Fruit fly (Drosophila melanogaster) whole organism, embryonic: ENCODE results near the gene CAH4.

Experiments
- CG11560 ChIP-seq: fragments of 200-800 bp; sonication (Bioruptor generic); IDR thresholded peaks from 3 replicates; pipeline ENCODE4 v1.3.6; 2022; ENCODE audit warnings: missing biosample characterization, missing genetic modification characterization
- CG6654 ChIP-seq: fragments of 200-800 bp; sonication (Bioruptor generic); optimal IDR thresholded peaks from 2 replicates; lab custom pipeline; 2017; ENCODE audit warnings: missing biosample characterization, mild to moderate bottlenecking, missing genetic modification characterization
- CG9215 ChIP-seq: fragments of 200-800 bp; sonication (Bioruptor generic); IDR thresholded peaks from 2 replicates; pipeline ENCODE4 v1.3.6; 2022; ENCODE audit warnings: missing biosample characterization, missing genetic modification characterization
- CG9437 ChIP-seq: fragments of 200-800 bp; sonication (Bioruptor generic); optimal IDR thresholded peaks from 2 replicates; lab custom pipeline; 2018; ENCODE audit warnings: missing biosample characterization, mild to moderate bottlenecking, missing genetic modification characterization
- D19B ChIP-seq: fragments of 200-800 bp; sonication (Bioruptor generic); optimal IDR thresholded peaks from 2 replicates; lab custom pipeline; 2017; ENCODE audit warnings: missing biosample characterization, mild to moderate bottlenecking, missing genetic modification characterization
- Dp ChIP-seq: fragments of 200-800 bp; sonication (Bioruptor generic); optimal IDR thresholded peaks from 2 replicates; lab custom pipeline; 2018; ENCODE audit warnings: missing biosample characterization, mild to moderate bottlenecking, missing genetic modification characterization, moderate library complexity
- Hr39 ChIP-seq: fragments of >200 bp; optimal IDR thresholded peaks from 2 replicates; lab custom pipeline; 2017
- MTF-1 ChIP-seq: fragments of 200-800 bp; sonication (Bioruptor generic); optimal IDR thresholded peaks from 2 replicates; lab custom pipeline; 2018; ENCODE audit warnings: missing biosample characterization, mild to moderate bottlenecking, missing genetic modification characterization, borderline replicate concordance
- Pdp1 ChIP-seq, 2 experiments: fragments of 200-800 bp; sonication (Bioruptor generic); optimal IDR thresholded peaks; 3 replicates each; lab custom pipeline; 2016; ENCODE audit warnings: missing biosample characterization in 2 of 2, missing genetic modification characterization in 2 of 2, mild to moderate bottlenecking in 1 of 2, moderate library complexity in 1 of 2
- corto ChIP-seq: fragments of 200-800 bp; sonication (Bioruptor generic); optimal IDR thresholded peaks from 2 replicates; lab custom pipeline; 2016; ENCODE audit warnings: missing biosample characterization, mild to moderate bottlenecking, missing genetic modification characterization, moderate library complexity
- ind ChIP-seq: fragments of 200-800 bp; sonication (Bioruptor generic); optimal IDR thresholded peaks from 3 replicates; lab custom pipeline; 2016; ENCODE audit warnings: missing biosample characterization, missing genetic modification characterization

DNA sequence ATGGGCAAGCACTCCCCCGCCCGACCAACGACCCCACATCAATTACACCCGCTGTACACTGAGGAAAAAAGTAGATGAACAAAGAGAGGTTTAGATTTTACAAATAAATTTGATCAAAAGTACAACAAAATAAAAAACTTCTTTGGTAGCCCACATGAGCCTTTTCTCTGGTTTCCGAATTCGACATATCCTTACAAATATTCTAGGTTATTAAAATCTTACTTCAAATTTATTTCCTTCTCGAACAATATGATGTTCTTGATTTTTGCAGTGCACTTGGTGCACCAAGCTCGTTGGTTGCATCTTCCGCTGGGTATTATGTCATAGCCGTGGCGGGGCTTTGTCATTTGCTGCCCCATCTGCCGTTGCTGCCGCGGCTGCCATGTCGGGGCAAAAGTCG lies 49.3 kb upstream of the CAH4 start:
- no peak for TF ChIP-seq CG9215
- no peak for TF ChIP-seq Pdp1 (GFP tag; optimal IDR thresholded peaks at IDR 0.05; lab: Kevin White, UChicago)
- no peak for TF ChIP-seq CG6654 (GFP tag; lab: Kevin White, UChicago)
- TF ChIP-seq MTF-1 (GFP tag; lab: Kevin White, UChicago): no peak
- no peak for TF ChIP-seq Hr39 (lab: Kevin White, UChicago)
- TF ChIP-seq CG11560 (tag; lab: Robert Waterston, UW): no peak
- no peak for TF ChIP-seq corto (GFP tag; lab: Kevin White, UChicago)
- TF ChIP-seq D19B: no peak
- TF ChIP-seq CG9437 (GFP tag; lab: Kevin White, UChicago): no peak
- TF ChIP-seq ind: no peak
- TF ChIP-seq Dp (GFP tag; lab: Kevin White, UChicago): no peak
